Worm (Caenorhabditis elegans) whole organism, L4 larva: ENCODE data around the gene K08D8.9.

ENCODE experiments used
- ceh-62 ChIP-seq: sonication (generic microtip); optimal IDR thresholded peaks from 2 replicates; lab custom pipeline; 2017; ENCODE audit warnings: missing biosample characterization, missing genetic modification characterization
- jun-1 ChIP-seq: fragments of 150-350 bp; optimal IDR thresholded peaks from 2 replicates; lab custom pipeline; 2014; ENCODE audit warnings: missing biosample characterization, missing genetic modification reagents, missing genetic modification characterization
- lin-13 ChIP-seq: fragments of 150-350 bp; optimal IDR thresholded peaks from 2 replicates; lab custom pipeline; 2014; ENCODE audit warnings: missing biosample characterization, missing genetic modification reagents, missing genetic modification characterization
- nhr-48 ChIP-seq: sonication (generic microtip); optimal IDR thresholded peaks from 2 replicates; lab custom pipeline; 2016; ENCODE audit warnings: mild to moderate bottlenecking, missing genetic modification characterization, missing compliant biosample characterization
- nhr-77 ChIP-seq: fragments of 150-350 bp; optimal IDR thresholded peaks from 2 replicates; lab custom pipeline; 2014; ENCODE audit warnings: missing biosample characterization, missing genetic modification characterization
- tra-1 ChIP-seq: fragments of 200-800 bp; sonication (Bioruptor generic); IDR thresholded peaks from 2 replicates; pipeline ENCODE4 v1.3.6; 2022; ENCODE audit warnings: missing genetic modification reagents, missing genetic modification characterization, missing compliant biosample characterization
- unc-62 ChIP-seq, 3 experiments: fragments of 150-350 bp in 1 of 3; sonication (generic microtip); optimal IDR thresholded peaks in 2 of 3; peaks in 1 of 3; 1 replicate in 1 of 3; 2 replicates in 2 of 3; lab custom pipeline; 2014 to 2017; ENCODE audit warnings: missing biosample characterization in 3 of 3, missing genetic modification characterization in 3 of 3, missing genetic modification reagents in 3 of 3, missing genotype in 1 of 3

ce11 chrIV:12942633-12943032 is 43.1 kb downstream of the K08D8.9 start, which contains the start of gene dct-19:
- TF ChIP-seq unc-62 (GFP tag; optimal IDR thresholded peaks at IDR 0.05 in 1 of 2; lab: Kevin White, UChicago) (no peak), unc-62 (tag; optimal IDR thresholded peaks at IDR 0.05; lab: Kevin White, UChicago) (no peak), tra-1 (GFP tag; lab: Robert Waterston, UW) (no peak), nhr-48 (tag; lab: Kevin White, UChicago) (no peak), jun-1 (no peak), lin-13 (GFP tag; lab: Kevin White, UChicago) (no peak), ceh-62 (no peak), nhr-77 (tag; lab: Kevin White, UChicago) (no peak)
